Fruit fly (Drosophila melanogaster) whole organism, pupa: ENCODE data around the gene Npc2g.
A peak's percentile ranks its signal among the peaks of the same experiment; 100 is the strongest.

ENCODE experiments used
- CG10348 ChIP-seq: fragments of 200-800 bp; sonication (Bioruptor generic); IDR thresholded peaks from 2 replicates; pipeline ENCODE4 v1.3.6; 2022; ENCODE audit warnings: missing biosample characterization, missing genetic modification characterization
- CG12605 ChIP-seq: fragments of 200-800 bp; sonication (Bioruptor generic); IDR thresholded peaks from 2 replicates; pipeline ENCODE4 v1.3.6; 2022; ENCODE audit warnings: missing biosample characterization, missing genetic modification characterization
- CG13204 ChIP-seq: fragments of 200-800 bp; sonication (Bioruptor generic); optimal IDR thresholded peaks from 2 replicates; lab custom pipeline; 2018; ENCODE audit warnings: missing biosample characterization, mild to moderate bottlenecking, missing genetic modification characterization, moderate library complexity
- CG14655 ChIP-seq: fragments of 200-800 bp; sonication (Bioruptor generic); optimal IDR thresholded peaks from 3 replicates; lab custom pipeline; 2017; ENCODE audit warnings: mild to moderate bottlenecking, missing biosample characterization, missing genetic modification reagents, missing genetic modification characterization
- CG15710 ChIP-seq: fragments of 200-800 bp; sonication (Bioruptor generic); optimal IDR thresholded peaks from 2 replicates; lab custom pipeline; 2018; ENCODE audit warnings: missing biosample characterization, mild to moderate bottlenecking, missing genetic modification characterization, moderate library complexity
- CG17806 ChIP-seq: fragments of 200-800 bp; sonication (Bioruptor generic); optimal IDR thresholded peaks from 2 replicates; lab custom pipeline; 2018; ENCODE audit warnings: missing biosample characterization, mild to moderate bottlenecking, missing genetic modification characterization, moderate library complexity
- CG32121 ChIP-seq: fragments of 200-800 bp; sonication (Bioruptor generic); IDR thresholded peaks from 2 replicates; pipeline ENCODE4 v1.3.6; 2022; ENCODE audit warnings: missing biosample characterization, missing genetic modification characterization
- CG34367 ChIP-seq: fragments of 200-800 bp; sonication (Bioruptor generic); optimal IDR thresholded peaks from 2 replicates; lab custom pipeline; 2018; ENCODE audit warnings: missing biosample characterization, mild to moderate bottlenecking, missing genetic modification characterization
- CG4496 ChIP-seq: fragments of 200-800 bp; sonication (Bioruptor generic); IDR thresholded peaks from 3 replicates; pipeline ENCODE4 v1.3.6; 2022; ENCODE audit warnings: missing biosample characterization, missing genetic modification characterization
- CG8159 ChIP-seq: fragments of 200-800 bp; sonication (Bioruptor generic); optimal IDR thresholded peaks from 3 replicates; lab custom pipeline; 2018; ENCODE audit warnings: missing biosample characterization, mild to moderate bottlenecking, missing genetic modification characterization, moderate library complexity
- CG8301 ChIP-seq: fragments of 200-800 bp; sonication (Bioruptor generic); optimal IDR thresholded peaks from 2 replicates; lab custom pipeline; 2018; ENCODE audit warnings: missing biosample characterization, mild to moderate bottlenecking, missing genetic modification characterization
- CG9948 ChIP-seq: fragments of 200-800 bp; sonication (Bioruptor generic); optimal IDR thresholded peaks from 2 replicates; lab custom pipeline; 2018; ENCODE audit warnings: missing biosample characterization, mild to moderate bottlenecking, missing genetic modification characterization, moderate library complexity
- D1 ChIP-seq: fragments of 200-800 bp; sonication (Bioruptor generic); optimal IDR thresholded peaks from 2 replicates; lab custom pipeline; 2018; ENCODE audit warnings: missing biosample characterization, mild to moderate bottlenecking, missing genetic modification characterization, moderate library complexity
- EcR ChIP-seq: fragments of 200-800 bp; sonication (Bioruptor generic); optimal IDR thresholded peaks from 3 replicates; lab custom pipeline; 2019; ENCODE audit warnings: missing biosample characterization, missing genetic modification characterization, mild to moderate bottlenecking, moderate library complexity, missing genetic modification reagents
- Ets98B ChIP-seq: fragments of 200-800 bp; sonication (Bioruptor generic); IDR thresholded peaks from 2 replicates; pipeline ENCODE4 v1.3.6; 2022; ENCODE audit warnings: missing biosample characterization, missing genetic modification characterization
- Pif1A ChIP-seq: fragments of 200-800 bp; sonication (Bioruptor generic); optimal IDR thresholded peaks from 3 replicates; lab custom pipeline; 2016; ENCODE audit warnings: missing biosample characterization, missing genetic modification characterization
- Pif1B ChIP-seq: fragments of 200-800 bp; sonication (Bioruptor generic); optimal IDR thresholded peaks from 3 replicates; lab custom pipeline; 2016; ENCODE audit warnings: missing biosample characterization, missing genetic modification characterization
- Snoo ChIP-seq: fragments of 200-800 bp; sonication (Bioruptor generic); optimal IDR thresholded peaks from 3 replicates; lab custom pipeline; 2017; ENCODE audit warnings: missing biosample characterization, mild to moderate bottlenecking, missing genetic modification characterization, inconsistent platforms
- fd96Ca ChIP-seq: fragments of 200-800 bp; sonication (Bioruptor generic); IDR thresholded peaks from 3 replicates; pipeline ENCODE4 v1.3.6; 2022; ENCODE audit warnings: missing biosample characterization, missing genetic modification characterization
- gl ChIP-seq: fragments of 200-800 bp; sonication (Bioruptor generic); optimal IDR thresholded peaks from 2 replicates; lab custom pipeline; 2018; ENCODE audit warnings: missing biosample characterization, mild to moderate bottlenecking, missing genetic modification characterization
- rn ChIP-seq: fragments of 200-800 bp; sonication (Bioruptor generic); IDR thresholded peaks from 2 replicates; pipeline ENCODE4 v1.3.6; 2022; ENCODE audit warnings: missing biosample characterization, missing genetic modification characterization

Npc2g gene

DNA sequence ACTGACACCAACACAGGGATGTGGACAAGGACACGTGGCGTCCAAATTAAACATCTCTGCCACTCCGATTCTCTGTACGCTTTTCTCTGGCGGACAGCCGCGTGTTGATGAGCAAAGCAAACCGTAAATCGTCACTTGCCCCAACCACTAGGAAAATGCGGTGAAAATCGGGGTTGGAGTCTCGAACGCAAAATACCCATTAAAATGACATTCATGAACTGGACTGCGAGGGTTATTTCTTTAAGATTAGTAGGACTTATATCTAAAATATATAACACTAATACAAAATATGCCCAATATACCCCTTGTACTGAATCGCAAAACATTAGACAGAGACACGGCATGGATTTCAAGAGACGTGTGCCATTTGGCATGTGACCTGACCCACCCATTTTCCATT lies 26.6 kb downstream of the Npc2g start:
- TF ChIP-seq rn (GFP tag; lab: Robert Waterston, UW) = no peak
- no peak for TF ChIP-seq EcR
- TF ChIP-seq CG8301 (tag; lab: Kevin White, UChicago) = no peak
- TF ChIP-seq CG14655 = no peak
- TF ChIP-seq CG13204 (GFP tag; lab: Kevin White, UChicago) = no peak
- TF ChIP-seq Snoo = no peak
- no peak for TF ChIP-seq CG32121 (GFP tag; lab: Robert Waterston, UW)
- no peak for TF ChIP-seq CG17806 (tag; lab: Kevin White, UChicago)

DNA sequence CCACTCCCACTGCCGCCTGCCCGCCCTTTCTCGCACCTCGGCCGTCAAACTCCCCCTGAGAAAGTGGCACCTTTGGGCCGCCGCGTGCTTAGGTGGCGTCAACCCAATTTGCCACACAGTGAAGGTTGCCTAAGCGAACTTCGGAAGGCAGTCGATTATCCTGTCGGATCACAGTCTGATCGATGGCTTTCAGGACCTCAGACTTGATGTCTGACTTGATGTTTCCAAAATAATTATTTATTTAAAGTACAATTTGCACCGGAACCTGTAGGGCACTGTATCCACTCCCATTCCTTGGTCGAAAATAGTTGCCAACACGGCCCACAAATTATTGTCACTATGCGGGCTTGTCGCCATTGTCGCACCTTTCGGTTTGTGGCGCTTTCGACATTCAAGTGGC lies 30.7 kb downstream of the Npc2g start:
- TF ChIP-seq EcR (no peak), Pif1A (GFP tag; lab: Kevin White, UChicago) (no peak), D1 (tag; lab: Kevin White, UChicago) (no peak), CG14655 (no peak), Snoo (no peak), gl (tag; lab: Kevin White, UChicago) (no peak), CG17806 (tag; lab: Kevin White, UChicago) (no peak), Pif1B (GFP tag; lab: Kevin White, UChicago) (no peak), CG8159 (tag; lab: Kevin White, UChicago) (no peak), CG12605 (no peak), CG10348 (GFP tag; lab: Robert Waterston, UW) (peak; percentile 53), rn (GFP tag; lab: Robert Waterston, UW) (0 out of 2 replicates have a peak, but pooled peaks have one; percentile 8), CG9948 (tag; lab: Kevin White, UChicago) (no peak), CG4496 (GFP tag; lab: Robert Waterston, UW) (peak; percentile 44; the same call in 1 of the 3 replicates), Ets98B (GFP tag; lab: Robert Waterston, UW) (peak; percentile 54; the same call in 1 of the 2 replicates), CG13204 (GFP tag; lab: Kevin White, UChicago) (no peak), CG15710 (tag; lab: Kevin White, UChicago) (no peak), fd96Ca (GFP tag; lab: Robert Waterston, UW) (peak; percentile 62; the same call in 2 of the 3 replicates), CG8301 (tag; lab: Kevin White, UChicago) (no peak), CG32121 (GFP tag; lab: Robert Waterston, UW) (peak; percentile 55; the same call in 1 of the 2 replicates)
- TF ChIP-seq, all 21 proteins: peak for 6

DNA sequence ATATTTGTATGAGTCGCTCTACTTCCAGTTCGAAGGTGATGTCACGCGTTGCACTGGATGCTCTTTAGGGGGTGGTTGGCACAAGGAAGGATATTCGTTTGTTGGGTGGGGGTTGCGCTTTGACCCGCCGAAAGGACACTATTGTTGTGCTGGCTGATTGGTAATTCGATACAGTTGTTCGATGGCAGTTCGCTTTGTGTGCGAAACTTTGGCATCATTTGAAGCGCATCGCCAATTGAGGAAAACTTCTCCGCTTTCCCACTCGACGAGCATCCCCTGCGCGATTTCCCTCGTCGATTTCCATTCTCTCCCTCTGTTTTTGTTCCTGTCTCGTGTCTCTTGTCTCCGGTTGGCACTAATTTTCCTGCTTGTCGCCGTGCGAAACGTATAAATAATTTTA lies 34.6 kb downstream of the Npc2g start:
- no peak for TF ChIP-seq Ets98B (GFP tag; lab: Robert Waterston, UW)
- no peak for TF ChIP-seq CG34367 (tag; lab: Kevin White, UChicago)
- no peak for TF ChIP-seq CG8301 (tag; lab: Kevin White, UChicago)
- no peak for TF ChIP-seq CG9948 (tag; lab: Kevin White, UChicago)
- TF ChIP-seq CG4496 (GFP tag; lab: Robert Waterston, UW) = no peak
- no peak for TF ChIP-seq CG8159 (tag; lab: Kevin White, UChicago)
- no peak for TF ChIP-seq Pif1A (GFP tag; lab: Kevin White, UChicago)
- TF ChIP-seq CG32121 (GFP tag; lab: Robert Waterston, UW) = no peak

DNA sequence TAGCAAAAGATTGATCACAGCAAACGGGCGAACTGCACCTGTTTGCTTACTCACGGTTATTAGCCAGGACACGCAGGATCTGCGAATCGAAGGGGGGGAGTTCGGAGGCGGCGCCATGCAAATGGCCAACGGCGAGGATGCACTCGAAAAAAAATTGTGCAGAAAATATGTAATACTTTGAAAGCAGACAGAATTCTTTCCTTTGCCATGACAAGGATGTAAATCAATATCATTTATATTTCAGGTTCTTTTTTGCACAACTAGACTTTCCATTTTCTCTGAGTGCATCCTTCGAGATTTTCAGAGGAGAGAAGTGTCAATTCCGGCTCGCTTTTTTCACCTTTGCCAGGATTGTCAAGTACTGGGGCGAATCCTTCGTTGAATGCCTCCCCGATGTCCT lies 35.8 kb downstream of the Npc2g start:
- no peak for TF ChIP-seq CG34367 (tag; lab: Kevin White, UChicago)
- TF ChIP-seq CG10348 (GFP tag; lab: Robert Waterston, UW) = no peak
- TF ChIP-seq CG32121 (GFP tag; lab: Robert Waterston, UW) = no peak
- no peak for TF ChIP-seq CG15710 (tag; lab: Kevin White, UChicago)
- TF ChIP-seq, all 21 proteins: peak for 0

DNA sequence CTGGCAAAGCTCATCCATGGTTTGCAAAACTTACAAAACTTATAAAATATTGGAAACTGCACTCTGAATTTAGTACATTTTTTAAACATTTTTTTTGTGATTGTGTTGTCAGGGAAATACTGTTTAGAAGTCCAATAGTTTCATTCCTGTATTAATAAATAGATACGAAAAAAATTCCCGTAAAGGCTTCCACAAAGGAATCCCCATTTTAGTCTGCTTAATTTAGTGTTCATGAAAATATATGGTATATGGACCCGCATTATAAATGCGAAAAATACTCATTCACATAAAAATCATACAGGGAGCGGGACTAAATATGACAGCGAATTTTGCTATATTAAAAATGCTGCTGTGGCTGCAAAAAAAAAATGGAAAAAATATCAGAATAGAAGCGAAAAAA lies 39.0 kb downstream of the Npc2g start, which contains the start of gene CG31010:
Gene CG31010 (minus strand): TSS at position 101 of the 400 bp plus-strand sequence.
- TF ChIP-seq CG9948 (tag; lab: Kevin White, UChicago) (no peak), gl (tag; lab: Kevin White, UChicago) (no peak), rn (GFP tag; lab: Robert Waterston, UW) (no peak), CG14655 (no peak), CG8159 (tag; lab: Kevin White, UChicago) (no peak), CG12605 (no peak), CG10348 (GFP tag; lab: Robert Waterston, UW) (no peak), CG4496 (GFP tag; lab: Robert Waterston, UW) (no peak), CG13204 (GFP tag; lab: Kevin White, UChicago) (no peak)

DNA sequence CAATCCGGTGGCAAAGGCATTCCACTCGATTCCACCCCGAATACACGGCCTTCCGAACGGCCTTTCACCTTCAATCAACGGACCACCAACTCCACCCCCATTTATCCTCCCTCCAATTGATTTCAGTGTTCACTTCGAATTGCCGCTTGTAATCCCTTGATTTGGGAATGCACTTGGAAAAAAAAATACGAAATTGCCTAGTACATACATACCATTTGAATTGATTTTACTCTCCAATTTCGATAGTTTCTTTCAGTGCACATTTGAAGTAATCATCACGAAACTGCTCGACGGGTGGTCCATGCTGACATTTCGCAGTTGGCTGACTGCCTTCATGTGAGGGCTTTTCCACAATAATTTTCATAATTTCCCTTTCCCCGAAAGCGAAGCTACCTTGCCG lies 45.9 kb downstream of the Npc2g start:
- TF ChIP-seq CG9948 (tag; lab: Kevin White, UChicago) = no peak
- TF ChIP-seq CG13204 (GFP tag; lab: Kevin White, UChicago) = no peak
- no peak for TF ChIP-seq CG10348 (GFP tag; lab: Robert Waterston, UW)
- TF ChIP-seq CG14655 = no peak
- TF ChIP-seq CG17806 (tag; lab: Kevin White, UChicago) = no peak

DNA sequence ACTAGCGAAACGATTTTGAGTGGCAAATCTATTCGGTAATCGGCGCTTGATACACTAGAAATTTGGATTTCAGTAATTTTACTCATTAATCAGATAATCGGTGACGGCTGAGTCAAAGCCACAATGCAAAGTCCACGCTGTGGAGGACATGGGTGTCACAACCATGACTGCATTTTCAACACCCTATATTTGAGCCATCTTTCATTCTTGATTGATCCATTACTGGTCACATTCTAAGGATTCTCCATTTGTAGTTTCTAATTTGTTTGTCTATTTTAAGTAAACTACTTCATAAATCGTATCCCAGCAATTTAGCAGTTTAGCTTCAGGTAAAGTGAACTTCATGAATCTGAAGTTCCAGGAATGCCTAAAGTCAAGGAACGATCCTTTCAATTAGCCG lies 48.0 kb downstream of the Npc2g start, which contains the start of gene Pka-C2:
Gene Pka-C2 (minus strand): TSS at position 101 of the 400 bp plus-strand sequence.
- no peak for TF ChIP-seq CG8159 (tag; lab: Kevin White, UChicago)
- TF ChIP-seq, all 21 proteins: peak for 0
